Fruit fly (Drosophila melanogaster) whole organism, embryonic: ENCODE data around the gene CG4017.

ENCODE experiments used
- CG7357 ChIP-seq: fragments of 200-800 bp; sonication (Bioruptor generic); IDR thresholded peaks from 3 replicates; pipeline ENCODE4 v1.3.6; 2022; ENCODE audit warnings: missing biosample characterization, missing genetic modification characterization
- CG7963 ChIP-seq: fragments of 200-800 bp; sonication (Bioruptor generic); IDR thresholded peaks from 3 replicates; pipeline ENCODE4 v1.3.6; 2022; ENCODE audit warnings: missing biosample characterization, missing genetic modification characterization; ENCODE audit not compliant: partially characterized antibody
- Fer1 ChIP-seq: fragments of 200-800 bp; sonication (Bioruptor generic); optimal IDR thresholded peaks from 2 replicates; lab custom pipeline; 2017; ENCODE audit warnings: missing biosample characterization, mild to moderate bottlenecking, missing genetic modification characterization
- Hr78 ChIP-seq, 2 experiments: fragments of 200-800 bp in 1 of 2; fragments of >200 bp in 1 of 2; sonication (Bioruptor generic) in 1 of 2; optimal IDR thresholded peaks; 2 replicates each; lab custom pipeline; 2017 to 2019; ENCODE audit warnings: missing biosample characterization in 2 of 2, missing genetic modification characterization in 2 of 2, mild to moderate bottlenecking in 1 of 2, moderate library complexity in 1 of 2
- h ChIP-seq: fragments of >200 bp; optimal IDR thresholded peaks from 2 replicates; lab custom pipeline; 2017

DNA sequence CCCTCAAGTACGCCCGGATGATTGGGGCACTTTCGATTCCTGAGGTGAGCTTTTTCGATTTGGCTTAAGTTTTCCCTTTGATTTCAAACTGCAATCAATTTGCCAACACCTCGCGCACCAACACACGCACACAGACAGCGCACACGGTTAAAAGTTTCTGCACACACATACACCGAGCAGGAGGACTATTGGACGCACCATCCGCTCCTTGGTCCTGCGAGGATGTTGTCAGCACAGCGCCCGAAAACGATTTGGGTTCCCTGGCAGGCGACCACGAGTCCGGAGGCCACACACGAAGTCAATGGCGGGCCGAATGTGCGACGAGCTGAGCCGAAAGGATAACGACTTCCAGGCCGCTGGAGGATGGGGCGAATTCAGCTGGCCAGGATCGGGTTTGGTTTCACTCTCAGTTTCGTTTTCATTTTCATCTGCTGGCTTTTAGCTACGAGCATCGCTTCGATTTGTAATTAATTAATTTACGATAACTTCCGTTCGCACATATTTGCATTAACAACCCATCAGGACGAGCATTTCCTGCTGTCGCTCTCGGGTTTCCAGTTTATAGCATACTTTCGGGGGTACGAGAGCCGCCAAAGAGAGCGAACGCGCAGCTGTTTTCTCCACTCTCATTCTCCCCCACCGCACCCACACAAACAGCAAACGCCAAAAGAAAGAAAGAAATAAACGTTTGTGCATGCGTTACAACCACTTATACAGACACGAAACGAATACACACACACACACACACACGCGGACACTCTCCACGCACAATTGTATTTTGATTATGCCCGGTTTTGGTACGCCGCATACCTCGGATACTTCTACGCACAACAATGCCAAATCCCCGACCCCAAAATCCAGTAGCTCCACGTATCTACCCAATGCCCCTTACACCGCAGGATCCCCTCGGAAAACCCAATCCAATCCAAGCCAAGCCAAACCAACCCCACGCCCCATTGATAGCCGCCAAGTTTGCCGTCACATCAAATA is 20.3 kb upstream of the CG4017 start, which contains the start of gene Nckx30C:
- TF ChIP-seq Hr78 (GFP tag; optimal IDR thresholded peaks at IDR 0.05; lab: Kevin White, UChicago) (no peak), h (no peak), Fer1 (GFP tag; lab: Kevin White, UChicago) (no peak), CG7963 (no peak), CG7357 (GFP tag; lab: Robert Waterston, UW) (no peak)
